Fruit fly (Drosophila melanogaster): ENCODE measurements around the gene CG8611.

CG8611 gene

dm6 chrX:17471584-17471983 is 49.6 kb upstream of the CG8611 start (continued):
- TF ChIP-seq nau (GFP tag; optimal IDR thresholded peaks at IDR 0.05) (no peak), D19B (GFP tag; optimal IDR thresholded peaks at IDR 0.05) (peak; percentile 21), Trl (optimal IDR thresholded peaks at IDR 0.05) (no peak), Trl (GFP tag; optimal IDR thresholded peaks at IDR 0.05) (no peak), CG8944 (GFP tag; optimal IDR thresholded peaks at IDR 0.05) (no peak), HLH54F (GFP tag; optimal IDR thresholded peaks at IDR 0.05) (no peak), ap (GFP tag; IDR thresholded peaks at IDR 0.05) (no peak), en (GFP tag; optimal IDR thresholded peaks at IDR 0.05) (no peak), Dref (GFP tag; IDR thresholded peaks at IDR 0.05) (no peak), pan (optimal IDR thresholded peaks at IDR 0.05) (peak in 1 of 2 experiments; percentile 1), pan (GFP tag; optimal IDR thresholded peaks at IDR 0.05 in 1 of 2, IDR thresholded peaks at IDR 0.05 in 1 of 2) (no peak), ase (GFP tag; IDR thresholded peaks at IDR 0.05) (no peak), CG43689 (GFP tag; IDR thresholded peaks at IDR 0.05) (no peak), CG7963 (GFP tag; IDR thresholded peaks at IDR 0.05; ENCODE audit: partially characterized antibody) (no peak), CG12942 (GFP tag; optimal IDR thresholded peaks at IDR 0.05) (no peak), chif (GFP tag; optimal IDR thresholded peaks at IDR 0.05) (no peak), HHEX (GFP tag; optimal IDR thresholded peaks at IDR 0.05) (no peak), CG8924 (tag; optimal IDR thresholded peaks at IDR 0.05) (peak; percentile 58), NC2β (GFP tag; optimal IDR thresholded peaks at IDR 0.05) (no peak), wor (GFP tag; IDR thresholded peaks at IDR 0.05) (no peak), bowl (GFP tag; IDR thresholded peaks at IDR 0.05) (no peak), CG4360 (GFP tag; IDR thresholded peaks at IDR 0.05) (no peak), kni (GFP tag; optimal IDR thresholded peaks at IDR 0.05) (no peak), Eip74EF (GFP tag; optimal IDR thresholded peaks at IDR 0.05) (no peak), fru (optimal IDR thresholded peaks at IDR 0.05) (no peak), tll (GFP tag; optimal IDR thresholded peaks at IDR 0.05) (no peak), Asciz (GFP tag; optimal IDR thresholded peaks at IDR 0.05) (no peak), sima (GFP tag; optimal IDR thresholded peaks at IDR 0.05) (no peak), cad (GFP tag; optimal IDR thresholded peaks at IDR 0.05) (no peak), CG9727 (GFP tag; optimal IDR thresholded peaks at IDR 0.05) (peak; percentile 37), B-H1 (GFP tag; IDR thresholded peaks at IDR 0.05) (no peak), CG12659 (GFP tag; optimal IDR thresholded peaks at IDR 0.05) (no peak), CG8290 (GFP tag; optimal IDR thresholded peaks at IDR 0.05) (no peak), CG8290 (tag; optimal IDR thresholded peaks at IDR 0.05) (no peak), ssp (GFP tag; IDR thresholded peaks at IDR 0.05) (no peak), pho (GFP tag; optimal IDR thresholded peaks at IDR 0.05) (no peak), CG15696 (tag; optimal IDR thresholded peaks at IDR 0.05) (peak; percentile 26), Hand (GFP tag; optimal IDR thresholded peaks at IDR 0.05) (no peak), H2.0 (GFP tag; IDR thresholded peaks at IDR 0.05) (no peak), Hr3 (GFP tag; optimal IDR thresholded peaks at IDR 0.05) (peak; percentile 10), E2f1 (GFP tag; IDR thresholded peaks at IDR 0.05) (no peak), Chrac-16 (GFP tag; optimal IDR thresholded peaks at IDR 0.05) (no peak), cas (GFP tag; IDR thresholded peaks at IDR 0.05) (no peak), Dfd (GFP tag; optimal IDR thresholded peaks at IDR 0.05) (no peak), NFAT (GFP tag; IDR thresholded peaks at IDR 0.05) (no peak), dimm (GFP tag; IDR thresholded peaks at IDR 0.05) (no peak), hth (optimal IDR thresholded peaks at IDR 0.05) (no peak), Taf1 (GFP tag; IDR thresholded peaks at IDR 0.05) (no peak), Hr78 (GFP tag; optimal IDR thresholded peaks at IDR 0.05) (no peak), CG10543 (GFP tag; optimal IDR thresholded peaks at IDR 0.05) (no peak), seq (GFP tag; IDR thresholded peaks at IDR 0.05) (no peak), knrl (GFP tag; IDR thresholded peaks at IDR 0.05; ENCODE audit: partially characterized antibody) (no peak), eyg (GFP tag; optimal IDR thresholded peaks at IDR 0.05) (no peak), Nf-YA (GFP tag; IDR thresholded peaks at IDR 0.05) (no peak)
